Worm (Caenorhabditis elegans) whole organism, L1 larva: ENCODE results near the gene F19C7.2.

Source experiments
- ama-1 ChIP-seq: fragments of 150-350 bp; optimal IDR thresholded peaks from 2 replicates; lab custom pipeline; 2014
- ces-1 ChIP-seq: fragments of 150-350 bp; optimal IDR thresholded peaks from 2 replicates; lab custom pipeline; 2014; ENCODE audit warnings: missing biosample characterization, missing genetic modification reagents, missing genetic modification characterization
- efl-1 ChIP-seq, 4 experiments: fragments of 150-350 bp; optimal IDR thresholded peaks in 3 of 4; peaks in 1 of 4; 1 replicate in 1 of 4; 2 replicates in 3 of 4; lab custom pipeline; 2014; ENCODE audit warnings: missing biosample characterization in 2 of 4, missing genetic modification characterization in 2 of 4, missing genetic modification reagents in 2 of 4
- fkh-10 ChIP-seq: sonication (generic microtip); optimal IDR thresholded peaks from 2 replicates; lab custom pipeline; 2017; ENCODE audit warnings: missing biosample characterization, missing genetic modification reagents, missing genetic modification characterization
- lin-39 ChIP-seq: fragments of 150-350 bp; optimal IDR thresholded peaks from 2 replicates; lab custom pipeline; 2014; ENCODE audit warnings: missing biosample characterization, missing genetic modification reagents, missing genetic modification characterization
- mab-9 ChIP-seq: fragments of 200-800 bp; sonication (Bioruptor generic); IDR thresholded peaks from 2 replicates; pipeline ENCODE4 v1.3.6; 2022; ENCODE audit warnings: missing genetic modification reagents, missing genetic modification characterization, missing compliant biosample characterization
- nhr-237 ChIP-seq: fragments of 150-350 bp; optimal IDR thresholded peaks from 2 replicates; lab custom pipeline; 2014; ENCODE audit warnings: missing biosample characterization, missing genetic modification characterization
- nhr-77 ChIP-seq: fragments of 150-350 bp; optimal IDR thresholded peaks from 2 replicates; lab custom pipeline; 2014; ENCODE audit warnings: missing biosample characterization, missing genetic modification characterization
- pqm-1 ChIP-seq: sonication (generic microtip); optimal IDR thresholded peaks from 3 replicates; lab custom pipeline; 2017; ENCODE audit warnings: missing biosample characterization, missing genetic modification characterization
- skn-1 ChIP-seq: fragments of 150-350 bp; optimal IDR thresholded peaks from 2 replicates; lab custom pipeline; 2014; ENCODE audit warnings: missing biosample characterization, missing genetic modification characterization

- TF ChIP-seq skn-1 (tag; lab: Kevin White, UChicago) (no peak), pqm-1 (tag; lab: Kevin White, UChicago) (no peak), efl-1 (optimal IDR thresholded peaks at IDR 0.05; lab: Kevin White, UChicago) (peak in 1 of 2 experiments; percentile 5), efl-1 (GFP tag; optimal IDR thresholded peaks at IDR 0.05 in 1 of 2; lab: Kevin White, UChicago) (peak in 1 of 2 experiments; percentile 21), lin-39 (tag; lab: Kevin White, UChicago) (no peak), ama-1 (lab: Kevin White, UChicago) (no peak), nhr-237 (tag; lab: Kevin White, UChicago) (no peak), ces-1 (GFP tag; lab: Kevin White, UChicago) (peak; percentile 97), nhr-77 (tag; lab: Kevin White, UChicago) (no peak), fkh-10 (peak; percentile 96), mab-9 (GFP tag; lab: Robert Waterston, UW) (no peak)
Observed at ce11 chrIV:4585991-4586390, 13.8 kb upstream of the F19C7.2 start.
